Worm (Caenorhabditis elegans) whole organism, mixed stage, embryonic: ENCODE results near the gene R05G9.5.
A peak's percentile ranks its signal among the peaks of the same experiment; 100 is the strongest.

Experiments
- M03D4.4 ChIP-seq: sonication (generic microtip); optimal IDR thresholded peaks from 2 replicates; lab custom pipeline; 2017; ENCODE audit warnings: mild to moderate bottlenecking, missing genetic modification characterization, missing compliant biosample characterization
- bed-3 ChIP-seq: fragments of 200-800 bp; sonication (Bioruptor generic); optimal IDR thresholded peaks from 3 replicates; lab custom pipeline; 2018; ENCODE audit warnings: mild to moderate bottlenecking, missing genetic modification characterization, moderate library complexity, missing compliant biosample characterization
- blmp-1 ChIP-seq: fragments of 150-350 bp; optimal IDR thresholded peaks from 2 replicates; lab custom pipeline; 2014; ENCODE audit warnings: missing biosample characterization, missing genetic modification characterization
- ceh-39 ChIP-seq: fragments of 150-350 bp; optimal IDR thresholded peaks from 2 replicates; lab custom pipeline; 2014; ENCODE audit warnings: missing biosample characterization, missing genetic modification characterization
- ceh-43 ChIP-seq: fragments of 200-800 bp; sonication (Bioruptor generic); optimal IDR thresholded peaks from 2 replicates; lab custom pipeline; 2018; ENCODE audit warnings: mild to moderate bottlenecking, missing genetic modification characterization, moderate library complexity, missing compliant biosample characterization
- ceh-83 ChIP-seq: fragments of 200-800 bp; sonication (Bioruptor generic); optimal IDR thresholded peaks from 2 replicates; lab custom pipeline; 2018; ENCODE audit warnings: mild to moderate bottlenecking, missing genetic modification characterization, missing compliant biosample characterization
- ces-1 ChIP-seq: fragments of 150-350 bp; optimal IDR thresholded peaks from 2 replicates; lab custom pipeline; 2014; ENCODE audit warnings: missing biosample characterization, missing genetic modification reagents, missing genetic modification characterization
- cnd-1 ChIP-seq: fragments of 200-800 bp; sonication (Bioruptor generic); optimal IDR thresholded peaks from 2 replicates; lab custom pipeline; 2018; ENCODE audit warnings: mild to moderate bottlenecking, missing genetic modification characterization, missing compliant biosample characterization
- drap-1 ChIP-seq: fragments of 200-800 bp; sonication (Bioruptor generic); optimal IDR thresholded peaks from 3 replicates; lab custom pipeline; 2018; ENCODE audit warnings: mild to moderate bottlenecking, missing genetic modification characterization, missing compliant biosample characterization
- elt-1 ChIP-seq: sonication (generic microtip); optimal IDR thresholded peaks from 2 replicates; lab custom pipeline; 2017; ENCODE audit warnings: missing genetic modification characterization, mild to moderate bottlenecking, missing compliant biosample characterization, antibody characterized with exemption, moderate library complexity, borderline replicate concordance; ENCODE audit not compliant: insufficient read depth
- elt-3 ChIP-seq: fragments of 150-350 bp; optimal IDR thresholded peaks from 2 replicates; lab custom pipeline; 2014; ENCODE audit warnings: missing biosample characterization, missing genetic modification characterization
- flh-1 ChIP-seq: fragments of 200-800 bp; sonication (Bioruptor generic); optimal IDR thresholded peaks from 2 replicates; lab custom pipeline; 2018; ENCODE audit warnings: mild to moderate bottlenecking, missing genetic modification characterization, moderate library complexity, missing compliant biosample characterization
- ham-2 ChIP-seq: fragments of 200-800 bp; sonication (Bioruptor generic); optimal IDR thresholded peaks from 2 replicates; lab custom pipeline; 2018; ENCODE audit warnings: mild to moderate bottlenecking, missing genetic modification characterization, missing compliant biosample characterization
- hlh-1 ChIP-seq: fragments of 150-350 bp; optimal IDR thresholded peaks from 2 replicates; lab custom pipeline; 2014; ENCODE audit warnings: missing biosample characterization, missing genetic modification reagents, missing genetic modification characterization
- lin-13 ChIP-seq: fragments of 150-350 bp; optimal IDR thresholded peaks from 2 replicates; lab custom pipeline; 2014; ENCODE audit warnings: missing biosample characterization, missing genetic modification characterization
- lin-32 ChIP-seq: fragments of 200-800 bp; sonication (Bioruptor generic); optimal IDR thresholded peaks from 2 replicates; lab custom pipeline; 2018; ENCODE audit warnings: mild to moderate bottlenecking, missing genetic modification characterization, missing compliant biosample characterization
- lsy-2 ChIP-seq: fragments of 150-350 bp; optimal IDR thresholded peaks from 2 replicates; lab custom pipeline; 2014; ENCODE audit warnings: missing biosample characterization, missing genetic modification characterization
- mab-5 ChIP-seq: fragments of 150-350 bp; optimal IDR thresholded peaks from 2 replicates; lab custom pipeline; 2014; ENCODE audit warnings: missing biosample characterization, missing genetic modification characterization
- mep-1 ChIP-seq: fragments of 150-350 bp; optimal IDR thresholded peaks from 2 replicates; lab custom pipeline; 2017; ENCODE audit warnings: missing biosample characterization, missing genetic modification reagents, missing genetic modification characterization, inconsistent platforms
- mls-2 ChIP-seq: sonication (generic microtip); optimal IDR thresholded peaks from 2 replicates; lab custom pipeline; 2016; ENCODE audit warnings: mild to moderate bottlenecking, missing genetic modification characterization, moderate library complexity, missing compliant biosample characterization
- nhr-12 ChIP-seq: fragments of 150-350 bp; optimal IDR thresholded peaks from 2 replicates; lab custom pipeline; 2014; ENCODE audit warnings: missing biosample characterization, missing genetic modification characterization
- nhr-2 ChIP-seq: fragments of 150-350 bp; optimal IDR thresholded peaks from 2 replicates; lab custom pipeline; 2014; ENCODE audit warnings: missing biosample characterization, missing genetic modification characterization
- nhr-237 ChIP-seq: fragments of 150-350 bp; optimal IDR thresholded peaks from 2 replicates; lab custom pipeline; 2014; ENCODE audit warnings: missing biosample characterization, missing genetic modification characterization
- nhr-28 ChIP-seq: fragments of 150-350 bp; optimal IDR thresholded peaks from 2 replicates; lab custom pipeline; 2014; ENCODE audit warnings: missing biosample characterization, missing genetic modification characterization
- nhr-76 ChIP-seq: sonication (generic microtip); optimal IDR thresholded peaks from 2 replicates; lab custom pipeline; 2017; ENCODE audit warnings: missing biosample characterization, missing genetic modification characterization
- pha-4 ChIP-seq: fragments of 150-350 bp; optimal IDR thresholded peaks from 2 replicates; lab custom pipeline; 2018; ENCODE audit warnings: missing biosample characterization, missing genetic modification reagents, missing genetic modification characterization
- sem-2 ChIP-seq: fragments of 200-800 bp; sonication (Bioruptor generic); optimal IDR thresholded peaks from 2 replicates; lab custom pipeline; 2018; ENCODE audit warnings: mild to moderate bottlenecking, missing genetic modification characterization, missing compliant biosample characterization
- snpc-4 ChIP-seq: fragments of 150-350 bp; optimal IDR thresholded peaks from 2 replicates; lab custom pipeline; 2014; ENCODE audit warnings: missing biosample characterization, missing genetic modification characterization
- sptf-1 ChIP-seq: sonication (generic microtip); optimal IDR thresholded peaks from 2 replicates; lab custom pipeline; 2017; ENCODE audit warnings: mild to moderate bottlenecking, missing genetic modification characterization, moderate library complexity, missing compliant biosample characterization
- tbx-8 ChIP-seq: fragments of 200-800 bp; sonication (Bioruptor generic); optimal IDR thresholded peaks from 2 replicates; lab custom pipeline; 2018; ENCODE audit warnings: mild to moderate bottlenecking, missing genetic modification characterization, moderate library complexity, missing compliant biosample characterization
- unc-120 ChIP-seq: sonication (generic microtip); optimal IDR thresholded peaks from 2 replicates; lab custom pipeline; 2017; ENCODE audit warnings: missing genetic modification characterization, missing compliant biosample characterization; ENCODE audit not compliant: poor library complexity, severe bottlenecking
- unc-39 ChIP-seq: fragments of 150-350 bp; optimal IDR thresholded peaks from 2 replicates; lab custom pipeline; 2014; ENCODE audit warnings: missing biosample characterization, missing genetic modification characterization
- unc-62 ChIP-seq: fragments of 150-350 bp; optimal IDR thresholded peaks from 2 replicates; lab custom pipeline; 2014; ENCODE audit warnings: missing biosample characterization, missing genetic modification reagents, missing genetic modification characterization

Gene R05G9.5

DNA sequence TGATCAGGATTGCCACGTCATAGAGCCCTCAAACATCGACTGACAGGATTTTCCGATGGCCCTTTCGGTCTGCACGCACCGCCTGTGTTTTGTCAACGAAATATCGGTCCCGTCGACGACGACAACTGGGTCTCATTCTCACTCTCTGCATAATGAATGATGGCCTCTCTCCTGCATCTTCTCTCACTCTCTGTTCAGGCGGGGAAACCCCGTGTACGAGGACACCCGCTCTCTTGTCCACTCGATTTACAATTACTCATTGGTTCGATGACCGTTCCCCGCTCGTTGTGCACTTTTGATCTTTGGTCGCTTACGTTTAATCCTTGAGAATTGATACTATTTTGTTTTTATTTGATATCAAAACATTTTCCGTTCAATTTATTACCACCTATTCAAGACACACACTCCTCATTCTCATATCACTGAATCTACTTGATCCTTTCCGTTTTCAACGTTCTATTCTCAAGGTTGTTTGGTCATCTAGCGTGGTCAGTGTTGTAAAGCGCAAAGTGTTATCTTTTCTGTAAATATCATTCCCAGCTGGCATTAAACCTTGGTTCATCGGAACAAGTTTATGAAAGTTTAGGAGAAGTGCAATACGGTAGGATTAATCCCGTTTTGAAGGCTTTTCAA lies 22.7 kb upstream of the R05G9.5 start:
- no peak for TF ChIP-seq sptf-1 (tag; lab: Kevin White, UChicago)
- TF ChIP-seq ham-2 = peak; percentile 40
- TF ChIP-seq bed-3 (GFP tag; lab: Kevin White, UChicago) = no peak
- TF ChIP-seq mls-2 (tag; lab: Kevin White, UChicago) = peak; percentile 73
- peak; percentile 41 for TF ChIP-seq hlh-1 (tag; lab: Kevin White, UChicago)
- TF ChIP-seq mep-1 (tag; lab: Kevin White, UChicago) = peak; percentile 50
- TF ChIP-seq M03D4.4 (tag; lab: Kevin White, UChicago) = peak; percentile 31
- TF ChIP-seq ceh-43 (GFP tag; lab: Kevin White, UChicago) = no peak
- TF ChIP-seq pha-4 = no peak
- TF ChIP-seq sem-2 (GFP tag; lab: Kevin White, UChicago) = no peak
- TF ChIP-seq mab-5 (tag; lab: Kevin White, UChicago) = no peak
- no peak for TF ChIP-seq drap-1 (GFP tag; lab: Kevin White, UChicago)
- peak; percentile 25 for TF ChIP-seq cnd-1
- TF ChIP-seq flh-1 (GFP tag; lab: Kevin White, UChicago) = no peak
- TF ChIP-seq elt-1 = no peak
- no peak for TF ChIP-seq lsy-2 (tag; lab: Kevin White, UChicago)
- no peak for TF ChIP-seq nhr-28
- TF ChIP-seq unc-120 (tag; lab: Kevin White, UChicago) = peak; percentile 44
- no peak for TF ChIP-seq unc-39 (tag; lab: Kevin White, UChicago)
- no peak for TF ChIP-seq ceh-39 (tag; lab: Kevin White, UChicago)
- TF ChIP-seq nhr-2 (tag; lab: Kevin White, UChicago) = peak; percentile 96
- no peak for TF ChIP-seq nhr-12 (tag; lab: Kevin White, UChicago)
- TF ChIP-seq lin-13 (tag; lab: Kevin White, UChicago) = no peak
- peak; percentile 58 for TF ChIP-seq unc-62 (GFP tag; lab: Kevin White, UChicago)

DNA sequence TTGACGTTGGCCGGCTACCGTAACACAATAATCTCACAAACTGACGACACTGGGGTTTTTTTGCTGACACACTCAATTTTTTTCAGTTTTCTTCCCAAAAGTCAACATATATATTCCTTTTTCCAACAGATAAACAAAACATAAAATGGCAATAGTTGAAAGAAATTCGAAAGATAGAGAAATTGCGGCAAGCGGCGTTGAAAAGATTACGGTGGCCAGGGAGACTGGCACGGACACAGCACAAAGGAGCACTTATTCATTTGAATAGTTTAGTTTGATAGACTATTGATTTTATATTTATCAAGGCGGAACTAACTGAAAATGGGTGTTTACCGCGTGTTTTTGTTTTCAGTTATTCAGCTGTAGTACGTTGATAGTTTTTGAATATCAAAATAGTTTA lies 21.3 kb upstream of the R05G9.5 start, which contains the start of gene toe-2:
TSS of gene toe-2 (minus strand) at position 70 of the 400 bp plus-strand sequence.
- TF ChIP-seq elt-1 (no peak), nhr-2 (tag; lab: Kevin White, UChicago) (no peak), flh-1 (GFP tag; lab: Kevin White, UChicago) (no peak), mab-5 (tag; lab: Kevin White, UChicago) (no peak), ceh-39 (tag; lab: Kevin White, UChicago) (no peak), nhr-237 (tag; lab: Kevin White, UChicago) (no peak), tbx-8 (GFP tag; lab: Kevin White, UChicago) (no peak), drap-1 (GFP tag; lab: Kevin White, UChicago) (no peak), bed-3 (GFP tag; lab: Kevin White, UChicago) (no peak), nhr-28 (no peak), sem-2 (GFP tag; lab: Kevin White, UChicago) (no peak), snpc-4 (tag; lab: Kevin White, UChicago) (no peak), ceh-83 (no peak), mep-1 (tag; lab: Kevin White, UChicago) (no peak), unc-62 (GFP tag; lab: Kevin White, UChicago) (no peak), unc-39 (tag; lab: Kevin White, UChicago) (no peak), unc-120 (tag; lab: Kevin White, UChicago) (no peak), pha-4 (no peak)

DNA sequence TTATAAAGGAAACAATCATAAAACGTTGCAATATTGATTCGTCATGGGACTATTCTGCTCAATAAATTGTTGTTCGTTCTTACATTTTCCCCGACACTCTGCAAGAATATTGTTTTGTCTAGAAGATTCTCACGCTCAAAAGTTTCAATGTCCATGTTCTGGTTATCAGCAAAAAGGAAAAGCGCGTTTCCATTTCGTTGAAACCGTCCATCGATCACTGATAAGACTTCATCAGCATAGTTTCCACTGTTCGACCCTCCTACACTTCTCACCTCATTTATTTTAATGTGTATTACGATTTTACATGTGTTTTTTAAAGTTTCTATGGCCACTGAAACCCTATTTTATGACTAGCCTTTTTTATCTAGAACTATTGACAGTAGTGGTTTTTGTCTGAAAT lies 20.0 kb upstream of the R05G9.5 start:
- no peak for TF ChIP-seq hlh-1 (tag; lab: Kevin White, UChicago)
- no peak for TF ChIP-seq bed-3 (GFP tag; lab: Kevin White, UChicago)
- no peak for TF ChIP-seq elt-3 (tag; lab: Kevin White, UChicago)
- TF ChIP-seq cnd-1 = no peak
- no peak for TF ChIP-seq blmp-1 (tag; lab: Kevin White, UChicago)
- TF ChIP-seq ham-2 = no peak
- TF ChIP-seq ces-1 = no peak
- no peak for TF ChIP-seq unc-120 (tag; lab: Kevin White, UChicago)
- no peak for TF ChIP-seq tbx-8 (GFP tag; lab: Kevin White, UChicago)
- TF ChIP-seq lin-32 (GFP tag; lab: Kevin White, UChicago) = no peak
- no peak for TF ChIP-seq sem-2 (GFP tag; lab: Kevin White, UChicago)
- TF ChIP-seq unc-62 (GFP tag; lab: Kevin White, UChicago) = no peak
- no peak for TF ChIP-seq nhr-76 (tag; lab: Kevin White, UChicago)
- no peak for TF ChIP-seq mep-1 (tag; lab: Kevin White, UChicago)
- TF ChIP-seq mls-2 (tag; lab: Kevin White, UChicago) = no peak
- TF ChIP-seq flh-1 (GFP tag; lab: Kevin White, UChicago) = no peak
